Fruit fly (Drosophila melanogaster): ENCODE results near the gene Obp19c.

DNA sequence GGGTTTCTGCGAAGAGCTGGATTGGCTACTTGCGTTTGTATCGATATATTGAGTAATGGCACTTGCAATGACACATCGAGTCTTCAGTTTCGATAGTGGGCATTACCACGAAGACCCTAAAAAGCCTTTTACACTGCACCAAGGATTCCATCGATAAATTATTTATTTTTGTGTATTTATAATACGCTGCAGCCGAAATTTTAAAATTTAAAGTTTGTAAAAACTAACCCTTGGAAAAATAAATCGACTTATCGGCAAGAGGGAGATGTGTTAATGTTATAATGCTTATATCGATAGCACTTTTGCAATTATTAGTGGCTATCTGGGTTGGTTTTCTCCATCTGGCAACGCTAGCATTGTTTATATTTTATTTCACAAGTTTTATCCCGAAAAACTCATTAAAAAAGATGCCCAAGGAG lies 5.0 kb upstream of the Obp19c start, which contains the start of the genes Pp4-19C and cactin:
- TF ChIP-seq CTCF (optimal IDR thresholded peaks at IDR 0.05) = no peak
- no peak for TF ChIP-seq CG8478 (optimal IDR thresholded peaks at IDR 0.05)

Measured in S2 (cell line).